Fruit fly (Drosophila melanogaster) whole organism, embryonic: Measurements from ENCODE around the gene ida.
A peak's percentile ranks its signal among the peaks of the same experiment; 100 is the strongest.

ENCODE experiments used
- Atf6 ChIP-seq: fragments of 200-800 bp; sonication (Bioruptor generic); IDR thresholded peaks from 2 replicates; pipeline ENCODE4 v1.3.6; 2022; ENCODE audit warnings: missing biosample characterization, missing genetic modification characterization
- C15 ChIP-seq: fragments of 200-800 bp; sonication (Bioruptor generic); IDR thresholded peaks from 3 replicates; pipeline ENCODE4 v1.3.6; 2022; ENCODE audit warnings: missing biosample characterization, missing genetic modification characterization
- CG10543 ChIP-seq: fragments of 200-800 bp; sonication (Bioruptor generic); optimal IDR thresholded peaks from 3 replicates; lab custom pipeline; 2017; ENCODE audit warnings: missing biosample characterization, mild to moderate bottlenecking, missing genetic modification characterization, moderate library complexity
- CG10979 ChIP-seq: fragments of 200-800 bp; sonication (Bioruptor generic); optimal IDR thresholded peaks from 2 replicates; lab custom pipeline; 2018; ENCODE audit warnings: missing biosample characterization, mild to moderate bottlenecking, missing genetic modification characterization, moderate library complexity
- CG11723 ChIP-seq: fragments of 200-800 bp; sonication (Bioruptor generic); optimal IDR thresholded peaks from 2 replicates; lab custom pipeline; 2017; ENCODE audit warnings: missing biosample characterization, mild to moderate bottlenecking, missing genetic modification characterization
- CG12071 ChIP-seq: fragments of 200-800 bp; sonication (Bioruptor generic); optimal IDR thresholded peaks from 3 replicates; lab custom pipeline; 2018; ENCODE audit warnings: missing biosample characterization, mild to moderate bottlenecking, missing genetic modification characterization
- CG14050 ChIP-seq: fragments of 200-800 bp; sonication (Bioruptor generic); IDR thresholded peaks from 3 replicates; pipeline ENCODE4 v1.3.6; 2022; ENCODE audit warnings: missing biosample characterization, missing genetic modification characterization
- CG15011 ChIP-seq: fragments of 200-800 bp; sonication (Bioruptor generic); optimal IDR thresholded peaks from 3 replicates; lab custom pipeline; 2018; ENCODE audit warnings: missing biosample characterization, mild to moderate bottlenecking, missing genetic modification characterization
- CG15514 ChIP-seq: fragments of 200-800 bp; sonication (Bioruptor generic); optimal IDR thresholded peaks from 3 replicates; lab custom pipeline; 2017; ENCODE audit warnings: missing biosample characterization, missing genetic modification characterization, mild to moderate bottlenecking, moderate library complexity, missing genetic modification reagents
- CG2116 ChIP-seq: fragments of 200-800 bp; sonication (Bioruptor generic); optimal IDR thresholded peaks from 3 replicates; lab custom pipeline; 2018; ENCODE audit warnings: missing biosample characterization, mild to moderate bottlenecking, missing genetic modification characterization
- CG32532 ChIP-seq: fragments of 200-800 bp; sonication (Bioruptor generic); IDR thresholded peaks from 2 replicates; pipeline ENCODE4 v1.3.6; 2022; ENCODE audit warnings: missing biosample characterization, missing genetic modification characterization
- CG34376 ChIP-seq: fragments of 200-800 bp; sonication (Bioruptor generic); optimal IDR thresholded peaks from 2 replicates; lab custom pipeline; 2018; ENCODE audit warnings: missing biosample characterization, mild to moderate bottlenecking, missing genetic modification characterization
- CG3726 ChIP-seq: fragments of 200-800 bp; sonication (Bioruptor generic); IDR thresholded peaks from 3 replicates; pipeline ENCODE4, ENCODE4 v1.3.6; 2022; ENCODE audit warnings: missing biosample characterization, missing genetic modification characterization
- CG4707 ChIP-seq: fragments of 200-800 bp; sonication (Bioruptor generic); optimal IDR thresholded peaks from 2 replicates; lab custom pipeline; 2018; ENCODE audit warnings: missing biosample characterization, mild to moderate bottlenecking, missing genetic modification characterization, moderate library complexity
- CG7839 ChIP-seq: fragments of 200-800 bp; sonication (Bioruptor generic); optimal IDR thresholded peaks from 3 replicates; lab custom pipeline; 2018; ENCODE audit warnings: missing biosample characterization, mild to moderate bottlenecking, missing genetic modification characterization, moderate library complexity
- CG7928 ChIP-seq: fragments of 200-800 bp; sonication (Bioruptor generic); optimal IDR thresholded peaks from 2 replicates; lab custom pipeline; 2017; ENCODE audit warnings: missing biosample characterization, mild to moderate bottlenecking, missing genetic modification characterization
- CG9727 ChIP-seq: fragments of 200-800 bp; sonication (Bioruptor generic); optimal IDR thresholded peaks from 3 replicates; lab custom pipeline; 2017; ENCODE audit warnings: missing biosample characterization, mild to moderate bottlenecking, missing genetic modification characterization
- CHES-1-like ChIP-seq: fragments of 200-800 bp; sonication (Bioruptor generic); optimal IDR thresholded peaks from 2 replicates; lab custom pipeline; 2016; ENCODE audit warnings: missing biosample characterization, missing genetic modification characterization
- Camta ChIP-seq: fragments of 200-800 bp; sonication (Bioruptor generic); optimal IDR thresholded peaks from 2 replicates; lab custom pipeline; 2016; ENCODE audit warnings: missing biosample characterization, missing genetic modification characterization
- CoRest ChIP-seq: fragments of 200-800 bp; sonication (Bioruptor generic); optimal IDR thresholded peaks from 3 replicates; lab custom pipeline; 2018; ENCODE audit warnings: missing biosample characterization, mild to moderate bottlenecking, missing genetic modification characterization, moderate library complexity
- Deaf1 ChIP-seq: fragments of 200-800 bp; optimal IDR thresholded peaks from 3 replicates; lab custom pipeline; 2019; ENCODE audit warnings: missing biosample characterization, mild to moderate bottlenecking, missing genetic modification characterization, moderate library complexity
- Elba2 ChIP-seq: fragments of 200-800 bp; sonication (Bioruptor generic); optimal IDR thresholded peaks from 3 replicates; lab custom pipeline; 2016; ENCODE audit warnings: missing biosample characterization, missing genetic modification characterization
- GATAe ChIP-seq: fragments of 200-800 bp; sonication (Bioruptor generic); conservative IDR thresholded peaks from 2 replicates; pipeline ENCODE4 v1.3.6; 2022; ENCODE audit warnings: missing biosample characterization, missing genetic modification characterization
- HLHmδ ChIP-seq: fragments of 200-800 bp; sonication (Bioruptor generic); optimal IDR thresholded peaks from 2 replicates; lab custom pipeline; 2018; ENCODE audit warnings: missing biosample characterization, mild to moderate bottlenecking, missing genetic modification characterization, moderate library complexity
- HmgZ ChIP-seq: fragments of 200-800 bp; sonication (Bioruptor generic); optimal IDR thresholded peaks from 2 replicates; lab custom pipeline; 2018; ENCODE audit warnings: missing biosample characterization, mild to moderate bottlenecking, missing genetic modification characterization
- Hmr ChIP-seq: fragments of 200-800 bp; sonication (Bioruptor generic); optimal IDR thresholded peaks from 3 replicates; lab custom pipeline; 2017; ENCODE audit warnings: mild to moderate bottlenecking, missing biosample characterization, missing genetic modification reagents, missing genetic modification characterization
- Pdp1 ChIP-seq, 2 experiments: fragments of 200-800 bp; sonication (Bioruptor generic); optimal IDR thresholded peaks; 3 replicates each; lab custom pipeline; 2016; ENCODE audit warnings: missing biosample characterization in 2 of 2, missing genetic modification characterization in 2 of 2, mild to moderate bottlenecking in 1 of 2, moderate library complexity in 1 of 2
- Sox100B ChIP-seq: fragments of 200-800 bp; sonication (Bioruptor generic); optimal IDR thresholded peaks from 3 replicates; lab custom pipeline; 2018; ENCODE audit warnings: missing biosample characterization, mild to moderate bottlenecking, missing genetic modification characterization
- Ssrp ChIP-seq: fragments of 200-800 bp; sonication (Bioruptor generic); optimal IDR thresholded peaks from 2 replicates; lab custom pipeline; 2018; ENCODE audit warnings: missing biosample characterization, mild to moderate bottlenecking, missing genetic modification characterization, moderate library complexity
- Trl ChIP-seq, 3 experiments: fragments of >200 bp in 2 of 3; fragments of 200-800 bp in 1 of 3; sonication (Bioruptor generic) in 1 of 3; optimal IDR thresholded peaks; 2 replicates in 1 of 3; 3 replicates in 2 of 3; lab custom pipeline; 2016 to 2017; ENCODE audit warnings: missing biosample characterization in 1 of 3, missing genetic modification characterization in 1 of 3
- Xbp1 ChIP-seq: fragments of 200-800 bp; sonication (Bioruptor generic); optimal IDR thresholded peaks from 3 replicates; lab custom pipeline; 2016; ENCODE audit warnings: missing biosample characterization, mild to moderate bottlenecking, missing genetic modification characterization
- Xrp1 ChIP-seq: fragments of 200-800 bp; sonication (Bioruptor generic); IDR thresholded peaks from 2 replicates; pipeline ENCODE4 v1.3.6; 2022; ENCODE audit warnings: missing biosample characterization, missing genetic modification characterization
- cg ChIP-seq: fragments of 200-800 bp; sonication (Bioruptor generic); optimal IDR thresholded peaks from 3 replicates; lab custom pipeline; 2019; ENCODE audit warnings: missing biosample characterization, mild to moderate bottlenecking, missing genetic modification characterization, moderate library complexity
- cwo ChIP-seq: fragments of 200-800 bp; sonication (Bioruptor generic); optimal IDR thresholded peaks from 3 replicates; lab custom pipeline; 2017; ENCODE audit warnings: missing biosample characterization, missing genetic modification characterization, mild to moderate bottlenecking, moderate library complexity, missing genetic modification reagents
- exex ChIP-seq: fragments of 200-800 bp; sonication (Bioruptor generic); optimal IDR thresholded peaks from 4 replicates; lab custom pipeline; 2018; ENCODE audit warnings: missing biosample characterization, mild to moderate bottlenecking, missing genetic modification characterization, moderate library complexity
- fd3F ChIP-seq: fragments of 200-800 bp; sonication (Bioruptor generic); optimal IDR thresholded peaks from 2 replicates; lab custom pipeline; 2018; ENCODE audit warnings: missing biosample characterization, mild to moderate bottlenecking, missing genetic modification characterization, moderate library complexity
- gcm2 ChIP-seq: fragments of 200-800 bp; sonication (Bioruptor generic); optimal IDR thresholded peaks from 2 replicates; lab custom pipeline; 2016; ENCODE audit warnings: missing biosample characterization, missing genetic modification characterization
- grau ChIP-seq: fragments of 200-800 bp; optimal IDR thresholded peaks from 3 replicates; lab custom pipeline; 2019; ENCODE audit warnings: missing biosample characterization, mild to moderate bottlenecking, missing genetic modification characterization, moderate library complexity
- h ChIP-seq: fragments of >200 bp; optimal IDR thresholded peaks from 2 replicates; lab custom pipeline; 2017
- kni ChIP-seq: fragments of 200-800 bp; sonication (Bioruptor generic); optimal IDR thresholded peaks from 3 replicates; lab custom pipeline; 2017; ENCODE audit warnings: mild to moderate bottlenecking, missing biosample characterization, missing genetic modification reagents, missing genetic modification characterization
- lov ChIP-seq, 2 experiments: fragments of 200-800 bp in 1 of 2; fragments of >200 bp in 1 of 2; sonication (Bioruptor generic) in 1 of 2; IDR thresholded peaks in 1 of 2; optimal IDR thresholded peaks in 1 of 2; 2 replicates in 1 of 2; 3 replicates in 1 of 2; pipeline versions ENCODE4 v1.3.6 to Lab custom; 2017 to 2022; ENCODE audit warnings: missing biosample characterization in 1 of 2, missing genetic modification characterization in 1 of 2
- odd ChIP-seq: fragments of 200-800 bp; sonication (Bioruptor generic); optimal IDR thresholded peaks from 2 replicates; lab custom pipeline; 2017; ENCODE audit warnings: missing biosample characterization, mild to moderate bottlenecking, missing genetic modification characterization
- org-1 ChIP-seq: fragments of 200-800 bp; sonication (Bioruptor generic); optimal IDR thresholded peaks from 2 replicates; lab custom pipeline; 2017; ENCODE audit warnings: missing biosample characterization, missing genetic modification characterization
- peb ChIP-seq: fragments of 200-800 bp; sonication (Bioruptor generic); IDR thresholded peaks from 2 replicates; pipeline ENCODE4 v1.3.6; 2022; ENCODE audit warnings: missing biosample characterization, missing genetic modification characterization
- pho ChIP-seq: fragments of 200-800 bp; sonication (Bioruptor generic); optimal IDR thresholded peaks from 2 replicates; lab custom pipeline; 2016; ENCODE audit warnings: missing biosample characterization, missing genetic modification characterization
- psq ChIP-seq: fragments of 200-800 bp; sonication (Bioruptor generic); optimal IDR thresholded peaks from 2 replicates; lab custom pipeline; 2017; ENCODE audit warnings: missing biosample characterization, missing genetic modification characterization
- row ChIP-seq: fragments of 200-800 bp; sonication (Bioruptor generic); IDR thresholded peaks from 3 replicates; pipeline ENCODE4 v1.3.6; 2022; ENCODE audit warnings: missing biosample characterization, missing genetic modification characterization
- slbo ChIP-seq: fragments of 200-800 bp; sonication (Bioruptor generic); IDR thresholded peaks from 2 replicates; pipeline ENCODE4 v1.3.6; 2022; ENCODE audit warnings: missing biosample characterization, missing genetic modification characterization
- tio ChIP-seq: fragments of 200-800 bp; sonication (Bioruptor generic); optimal IDR thresholded peaks from 2 replicates; lab custom pipeline; 2017; ENCODE audit warnings: missing biosample characterization, missing genetic modification characterization, inconsistent platforms

ida gene

dm6 chr3L:3925487-3925886 lies 20.3 kb downstream of the ida start (continued):
- no peak for TF ChIP-seq slbo (GFP tag; lab: Robert Waterston, UW)
- TF ChIP-seq Camta (GFP tag; lab: Kevin White, UChicago) = no peak
- peak; percentile 54 for TF ChIP-seq Hmr (GFP tag; lab: Kevin White, UChicago)
- TF ChIP-seq CG10979 = no peak
- no peak for TF ChIP-seq CG14050
- TF ChIP-seq grau (tag; lab: Kevin White, UChicago) = no peak
- no peak for TF ChIP-seq CG32532 (GFP tag; lab: Robert Waterston, UW)
- peak; percentile 76 for TF ChIP-seq exex (tag; lab: Kevin White, UChicago)
- 0 out of 2 replicates have a peak, but pooled peaks have one; percentile 22 for TF ChIP-seq GATAe
- no peak for TF ChIP-seq cg (GFP tag; lab: Kevin White, UChicago)
- TF ChIP-seq CG4707 (GFP tag; lab: Kevin White, UChicago) = no peak
- no peak for TF ChIP-seq h (lab: Kevin White, UChicago)
- TF ChIP-seq fd3F (GFP tag; lab: Kevin White, UChicago) = no peak
- peak; percentile 97 for TF ChIP-seq Deaf1
- peak; percentile 71 for TF ChIP-seq cwo (GFP tag; lab: Kevin White, UChicago)
- TF ChIP-seq tio (GFP tag; lab: Kevin White, UChicago) = no peak
- TF ChIP-seq Atf6 (GFP tag; lab: Robert Waterston, UW) = peak; percentile 42; the same call in 1 of the 2 replicates
- TF ChIP-seq CG15514 (GFP tag; lab: Kevin White, UChicago) = no peak
- TF ChIP-seq lov (optimal IDR thresholded peaks at IDR 0.05; lab: Kevin White, UChicago) = no peak
- no peak for TF ChIP-seq lov (GFP tag; IDR thresholded peaks at IDR 0.05; lab: Robert Waterston, UW)
- peak; percentile 37 for TF ChIP-seq HmgZ (tag; lab: Kevin White, UChicago)
- no peak for TF ChIP-seq row (GFP tag; lab: Robert Waterston, UW)
- TF ChIP-seq CG34376 (GFP tag; lab: Kevin White, UChicago) = peak; percentile 60
- TF ChIP-seq gcm2 = no peak
- TF ChIP-seq HLHmδ (GFP tag; lab: Kevin White, UChicago) = no peak
- TF ChIP-seq CG2116 (GFP tag; lab: Kevin White, UChicago) = no peak
- TF ChIP-seq CG9727 (GFP tag; lab: Kevin White, UChicago) = no peak
- no peak for TF ChIP-seq Xrp1
- no peak for TF ChIP-seq peb (GFP tag; lab: Robert Waterston, UW)
- no peak for TF ChIP-seq Elba2 (GFP tag; lab: Kevin White, UChicago)
- TF ChIP-seq org-1 (GFP tag; lab: Kevin White, UChicago) = no peak
- TF ChIP-seq CG15011 (GFP tag; lab: Kevin White, UChicago) = no peak
- TF ChIP-seq CG11723 (GFP tag; lab: Kevin White, UChicago) = no peak

- TF ChIP-seq cg (GFP tag; lab: Kevin White, UChicago) = peak; percentile 0
- peak; percentile 75 for TF ChIP-seq Deaf1
- no peak for TF ChIP-seq CG3726
- no peak for TF ChIP-seq C15
- no peak for TF ChIP-seq CG7928 (GFP tag; lab: Kevin White, UChicago)
- TF ChIP-seq CG10543 = no peak
- TF ChIP-seq kni = no peak
- peak; percentile 16 to 49 for TF ChIP-seq Trl (optimal IDR thresholded peaks at IDR 0.05; lab: Kevin White, UChicago)
- TF ChIP-seq Trl (GFP tag; optimal IDR thresholded peaks at IDR 0.05; lab: Kevin White, UChicago) = no peak
- TF ChIP-seq Sox100B (GFP tag; lab: Kevin White, UChicago) = no peak
- peak; percentile 34 for TF ChIP-seq psq (GFP tag; lab: Kevin White, UChicago)
- TF ChIP-seq CG12071 (GFP tag; lab: Kevin White, UChicago) = no peak
- no peak for TF ChIP-seq CoRest (tag; lab: Kevin White, UChicago)
- peak in 1 of 2 experiments; percentile 65 for TF ChIP-seq Pdp1 (GFP tag; optimal IDR thresholded peaks at IDR 0.05; lab: Kevin White, UChicago)
- no peak for TF ChIP-seq CG7839 (tag; lab: Kevin White, UChicago)
- no peak for TF ChIP-seq lov (optimal IDR thresholded peaks at IDR 0.05; lab: Kevin White, UChicago)
- no peak for TF ChIP-seq lov (GFP tag; IDR thresholded peaks at IDR 0.05; lab: Robert Waterston, UW)
- TF ChIP-seq CHES-1-like (GFP tag; lab: Kevin White, UChicago) = no peak
- TF ChIP-seq Ssrp (tag; lab: Kevin White, UChicago) = no peak
- TF ChIP-seq pho = no peak
- no peak for TF ChIP-seq Xbp1 (GFP tag; lab: Kevin White, UChicago)
- no peak for TF ChIP-seq odd (GFP tag; lab: Kevin White, UChicago)
Measured at dm6 chr3L:3926191-3926765, 21.1 kb downstream of the ida start.
